Worm (Caenorhabditis elegans) whole organism, midembryonic: Measurements from ENCODE around the gene C15F1.5.

ENCODE experiments used
- T22C8.4 ChIP-seq: fragments of 200-800 bp; sonication (Bioruptor generic); IDR thresholded peaks from 2 replicates; pipeline ENCODE4 v1.3.6; 2022; ENCODE audit warnings: missing genetic modification characterization, missing compliant biosample characterization
- med-1 ChIP-seq: sonication (generic microtip); optimal IDR thresholded peaks from 2 replicates; lab custom pipeline; 2017; ENCODE audit warnings: missing genetic modification characterization, mild to moderate bottlenecking, missing compliant biosample characterization, antibody characterized with exemption, missing genetic modification reagents; ENCODE audit not compliant: insufficient read depth
- ref-1 ChIP-seq: fragments of 200-800 bp; sonication (Bioruptor generic); conservative IDR thresholded peaks from 2 replicates; pipeline ENCODE4 v1.3.6; 2022; ENCODE audit warnings: missing genetic modification reagents, missing genetic modification characterization, missing compliant biosample characterization
- ztf-23 ChIP-seq: fragments of 200-800 bp; sonication (Bioruptor generic); IDR thresholded peaks from 2 replicates; pipeline ENCODE4 v1.3.6; 2022; ENCODE audit warnings: missing genetic modification reagents, missing genetic modification characterization, missing compliant biosample characterization

Gene C15F1.5

DNA sequence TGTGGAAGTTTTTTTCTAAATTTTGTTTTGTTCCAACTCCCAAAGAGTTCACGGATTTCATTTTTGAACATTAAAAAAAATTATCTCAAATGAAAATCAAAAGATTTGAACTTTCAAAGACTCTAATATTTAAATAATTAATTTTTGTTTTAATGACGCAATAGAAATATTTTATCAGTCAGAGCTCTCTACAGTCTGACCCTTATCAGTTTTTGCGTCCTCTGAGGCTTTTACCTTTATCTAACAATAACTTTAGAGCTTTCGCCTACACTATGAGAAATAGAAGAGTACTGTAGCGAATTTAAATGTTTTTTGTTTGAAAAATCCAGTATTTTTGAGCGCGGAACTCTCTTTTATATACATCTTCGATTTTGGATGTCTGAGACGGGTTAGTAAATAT is 51.6 kb downstream of the C15F1.5 start, which contains the start of gene B0252.5:
B0252.5 (minus strand) TSS at position 17 of the 400 bp plus-strand sequence.
- TF ChIP-seq med-1 (GFP tag; lab: Kevin White, UChicago) = no peak
- TF ChIP-seq T22C8.4 (GFP tag; lab: Robert Waterston, UW) = no peak
- TF ChIP-seq ref-1 (GFP tag; lab: Robert Waterston, UW) = no peak
- TF ChIP-seq ztf-23 (GFP tag; lab: Robert Waterston, UW) = no peak
